Worm (Caenorhabditis elegans): ENCODE results near the gene npp-27.
A peak's percentile ranks its signal among the peaks of the same experiment; 100 is the strongest.

DNA sequence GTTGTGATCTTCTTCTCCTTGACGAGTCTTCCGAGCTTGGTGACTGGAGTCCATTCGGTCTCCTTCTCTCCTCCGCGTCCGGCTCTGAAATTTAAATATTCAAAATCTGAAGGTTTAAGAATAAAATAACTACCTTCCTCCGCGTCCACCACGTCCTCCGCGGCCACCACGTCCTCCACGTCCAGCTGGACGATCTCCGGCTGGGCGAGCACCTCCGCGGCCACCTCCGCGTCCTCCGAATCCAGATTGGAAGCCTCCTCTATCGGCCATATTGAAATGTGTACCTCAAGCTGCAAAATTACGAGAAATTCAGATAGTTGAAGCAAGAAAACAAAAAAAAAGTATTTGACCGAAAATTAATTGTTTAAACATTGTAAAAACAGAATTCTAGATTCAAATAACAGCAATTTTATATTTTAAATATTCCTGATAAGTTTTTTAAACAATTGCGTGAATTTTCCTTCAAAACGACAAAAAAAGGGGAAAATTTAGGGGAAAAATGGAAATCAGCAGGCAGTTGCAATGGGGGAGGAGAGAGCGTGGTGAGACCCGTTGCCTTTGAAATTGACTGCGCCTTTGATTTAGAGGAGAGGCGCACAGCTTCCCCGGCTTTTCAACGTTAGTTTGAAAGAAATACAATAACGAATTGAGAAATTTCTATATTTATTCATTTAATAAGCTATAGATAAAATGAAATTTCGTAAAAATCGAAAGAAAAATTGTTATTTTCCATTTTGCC is 16.2 kb upstream of the npp-27 start, which contains the start of gene rps-2:
- no peak for TF ChIP-seq pax-1 (tag; optimal IDR thresholded peaks at IDR 0.05)
- peak; percentile 11 for TF ChIP-seq nfya-1 (tag; optimal IDR thresholded peaks at IDR 0.05)
- no peak for TF ChIP-seq unc-55 (GFP tag; optimal IDR thresholded peaks at IDR 0.05)
- no peak for TF ChIP-seq fkh-10 (GFP tag; optimal IDR thresholded peaks at IDR 0.05)
- TF ChIP-seq T23F11.4 (GFP tag; optimal IDR thresholded peaks at IDR 0.05): no peak

All from whole organism, late embryonic.